Worm (Caenorhabditis elegans) whole organism, L4/young adult: ENCODE results near the gene xpf-1.

ENCODE experiments used
- dao-5 ChIP-seq: sonication (generic microtip); optimal IDR thresholded peaks from 2 replicates; lab custom pipeline; 2016; ENCODE audit warnings: missing genotype, missing genetic modification characterization, moderate library complexity, missing compliant biosample characterization
- him-1 ChIP-seq: sonication (generic microtip); optimal IDR thresholded peaks from 2 replicates; lab custom pipeline; 2016; ENCODE audit warnings: missing genotype, missing genetic modification reagents, missing genetic modification characterization, missing compliant biosample characterization

DNA sequence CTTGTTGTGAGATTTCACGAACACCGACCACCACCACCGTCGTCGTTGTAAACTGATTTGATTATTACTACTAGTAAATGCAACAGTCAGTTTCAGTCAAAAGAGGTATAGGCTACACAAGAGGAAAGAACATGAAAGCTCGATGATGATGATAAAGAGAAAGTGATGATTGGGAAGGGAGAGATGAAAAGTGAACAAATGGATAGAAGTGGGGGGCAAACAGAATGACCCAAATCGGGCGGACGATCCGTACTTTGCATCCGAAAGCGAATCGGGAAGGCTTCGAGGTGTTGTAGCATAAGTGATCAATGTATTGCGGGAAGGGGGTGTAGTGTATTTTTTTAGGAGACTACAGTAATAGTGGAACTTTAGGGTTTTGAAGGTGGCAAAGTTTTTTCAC is 14.8 kb downstream of the xpf-1 start:
- TF ChIP-seq him-1 (tag; lab: Kevin White, UChicago) = no peak
- TF ChIP-seq dao-5 (tag; lab: Kevin White, UChicago) = no peak
